Worm (Caenorhabditis elegans) whole organism, young adult: ENCODE measurements around the gene C31H2.3.

Experiments
- B0261.1 ChIP-seq: sonication (generic microtip); optimal IDR thresholded peaks from 2 replicates; lab custom pipeline; 2016; ENCODE audit warnings: mild to moderate bottlenecking, missing genetic modification characterization, moderate library complexity, missing compliant biosample characterization
- C06A6.2 ChIP-seq: fragments of 200-800 bp; sonication (Bioruptor generic); conservative IDR thresholded peaks from 2 replicates; pipeline ENCODE4 v1.3.6; 2022; ENCODE audit warnings: missing genetic modification characterization, missing compliant biosample characterization
- D2030.7 ChIP-seq: fragments of 200-800 bp; sonication (Bioruptor generic); IDR thresholded peaks from 2 replicates; pipeline ENCODE4 v1.3.6; 2022; ENCODE audit warnings: missing genetic modification reagents, missing genetic modification characterization, missing compliant biosample characterization
- F10E7.11 ChIP-seq: sonication (generic microtip); optimal IDR thresholded peaks from 2 replicates; lab custom pipeline; 2017; ENCODE audit warnings: mild to moderate bottlenecking, missing genetic modification characterization, moderate library complexity, missing compliant biosample characterization
- F23B12.7 ChIP-seq: sonication (generic microtip); optimal IDR thresholded peaks from 2 replicates; lab custom pipeline; 2017; ENCODE audit warnings: missing genetic modification characterization, mild to moderate bottlenecking, missing compliant biosample characterization, antibody characterized with exemption, moderate library complexity; ENCODE audit not compliant: insufficient read depth
- F39B2.1 ChIP-seq: fragments of 200-800 bp; sonication (Bioruptor generic); IDR thresholded peaks from 2 replicates; pipeline ENCODE4 v1.3.6; 2022; ENCODE audit warnings: missing genetic modification reagents, missing genetic modification characterization, missing compliant biosample characterization
- F55B11.4 ChIP-seq: sonication (generic microtip); optimal IDR thresholded peaks from 2 replicates; lab custom pipeline; 2016; ENCODE audit warnings: missing compliant biosample characterization, missing genetic modification characterization, borderline replicate concordance; ENCODE audit not compliant: insufficient read depth
- F57A8.1 ChIP-seq: fragments of 200-800 bp; sonication (Bioruptor generic); optimal IDR thresholded peaks from 2 replicates; lab custom pipeline; 2018; ENCODE audit warnings: mild to moderate bottlenecking, missing genetic modification characterization, moderate library complexity, missing compliant biosample characterization
- F57C9.4 ChIP-seq: sonication (generic microtip); optimal IDR thresholded peaks from 2 replicates; lab custom pipeline; 2017; ENCODE audit warnings: mild to moderate bottlenecking, missing genetic modification characterization, missing compliant biosample characterization
- K12H6.12 ChIP-seq: fragments of 200-800 bp; sonication (Bioruptor generic); optimal IDR thresholded peaks from 2 replicates; lab custom pipeline; 2018; ENCODE audit warnings: mild to moderate bottlenecking, missing genetic modification characterization, missing compliant biosample characterization
- T07F8.4 ChIP-seq: sonication (generic microtip); optimal IDR thresholded peaks from 2 replicates; lab custom pipeline; 2016; ENCODE audit warnings: mild to moderate bottlenecking, missing genetic modification characterization, moderate library complexity, missing compliant biosample characterization
- T26A5.8 ChIP-seq: sonication (generic microtip); optimal IDR thresholded peaks from 2 replicates; lab custom pipeline; 2016; ENCODE audit warnings: missing genetic modification characterization, missing compliant biosample characterization
- Y53G8AR.9 ChIP-seq: fragments of 200-800 bp; sonication (Bioruptor generic); conservative IDR thresholded peaks from 2 replicates; pipeline ENCODE4 v1.3.6; 2022; ENCODE audit warnings: missing genetic modification reagents, missing genetic modification characterization, missing compliant biosample characterization
- Y67H2A.10 ChIP-seq: fragments of 200-800 bp; sonication (Bioruptor generic); conservative IDR thresholded peaks from 2 replicates; pipeline ENCODE4 v1.3.6; 2022; ENCODE audit warnings: missing genetic modification reagents, missing genetic modification characterization, missing compliant biosample characterization
- Y95B8A.8 ChIP-seq: fragments of 200-800 bp; sonication (Bioruptor generic); IDR thresholded peaks from 2 replicates; pipeline ENCODE4 v1.3.6; 2022; ENCODE audit warnings: missing genetic modification reagents, missing genetic modification characterization, missing compliant biosample characterization
- ZK185.1 ChIP-seq: sonication (generic microtip); optimal IDR thresholded peaks from 2 replicates; lab custom pipeline; 2016; ENCODE audit warnings: mild to moderate bottlenecking, missing genetic modification characterization, missing compliant biosample characterization; ENCODE audit not compliant: poor library complexity, severe bottlenecking
- akir-1 ChIP-seq: fragments of 200-800 bp; sonication (Bioruptor generic); optimal IDR thresholded peaks from 2 replicates; lab custom pipeline; 2018; ENCODE audit warnings: mild to moderate bottlenecking, missing genetic modification characterization, moderate library complexity, missing compliant biosample characterization
- ceh-100 ChIP-seq: fragments of 200-800 bp; sonication (Bioruptor generic); IDR thresholded peaks from 2 replicates; pipeline ENCODE4 v1.3.6; 2022; ENCODE audit warnings: missing genetic modification reagents, missing genetic modification characterization, missing compliant biosample characterization
- ceh-58 ChIP-seq: fragments of 200-800 bp; sonication (Bioruptor generic); IDR thresholded peaks from 2 replicates; pipeline ENCODE4 v1.3.6; 2022; ENCODE audit warnings: missing genetic modification characterization, missing compliant biosample characterization
- ceh-79 ChIP-seq: sonication (generic microtip); optimal IDR thresholded peaks from 2 replicates; lab custom pipeline; 2017; ENCODE audit warnings: mild to moderate bottlenecking, missing genetic modification characterization, missing compliant biosample characterization
- chd-7 ChIP-seq: sonication (generic microtip); optimal IDR thresholded peaks from 2 replicates; lab custom pipeline; 2016; ENCODE audit warnings: mild to moderate bottlenecking, missing genetic modification characterization, moderate library complexity, missing compliant biosample characterization
- dpl-1 ChIP-seq: fragments of 150-350 bp; optimal IDR thresholded peaks from 2 replicates; lab custom pipeline; 2014; ENCODE audit warnings: missing biosample characterization, missing genetic modification reagents, missing genetic modification characterization
- egl-18 ChIP-seq: fragments of 200-800 bp; sonication (Bioruptor generic); IDR thresholded peaks from 2 replicates; pipeline ENCODE4 v1.3.6; 2022; ENCODE audit warnings: missing genetic modification reagents, missing genetic modification characterization, missing compliant biosample characterization
- egl-44 ChIP-seq: fragments of 200-800 bp; sonication (Bioruptor generic); IDR thresholded peaks from 2 replicates; pipeline ENCODE4 v1.3.6; 2022; ENCODE audit warnings: missing genetic modification reagents, missing genetic modification characterization, missing compliant biosample characterization
- egrh-3 ChIP-seq: fragments of 200-800 bp; sonication (Bioruptor generic); IDR thresholded peaks from 2 replicates; pipeline ENCODE4 v1.3.6; 2022; ENCODE audit warnings: missing genetic modification reagents, missing genetic modification characterization, missing compliant biosample characterization
- ekl-4 ChIP-seq: fragments of 200-800 bp; sonication (Bioruptor generic); IDR thresholded peaks from 2 replicates; pipeline ENCODE4 v1.3.6; 2022; ENCODE audit warnings: missing genetic modification reagents, missing genetic modification characterization, missing compliant biosample characterization
- ets-4 ChIP-seq: fragments of 200-800 bp; sonication (Bioruptor generic); optimal IDR thresholded peaks from 2 replicates; lab custom pipeline; 2018; ENCODE audit warnings: mild to moderate bottlenecking, missing genetic modification characterization, missing compliant biosample characterization
- hlh-26 ChIP-seq: fragments of 200-800 bp; sonication (Bioruptor generic); conservative IDR thresholded peaks from 2 replicates; pipeline ENCODE4 v1.3.6; 2022; ENCODE audit warnings: missing genetic modification reagents, missing genetic modification characterization, missing compliant biosample characterization
- let-526 ChIP-seq: fragments of 200-800 bp; sonication (Bioruptor generic); IDR thresholded peaks from 2 replicates; pipeline ENCODE4 v1.3.6; 2022; ENCODE audit warnings: missing genetic modification reagents, missing genetic modification characterization, missing compliant biosample characterization
- lin-40 ChIP-seq: sonication (generic microtip); optimal IDR thresholded peaks from 2 replicates; lab custom pipeline; 2016; ENCODE audit warnings: missing genetic modification characterization, mild to moderate bottlenecking, missing compliant biosample characterization, missing genotype, missing genetic modification reagents
- lin-54 ChIP-seq: fragments of 200-800 bp; sonication (Bioruptor generic); optimal IDR thresholded peaks from 2 replicates; lab custom pipeline; 2018; ENCODE audit warnings: mild to moderate bottlenecking, missing genetic modification characterization, missing compliant biosample characterization
- madf-10 ChIP-seq: sonication (generic microtip); optimal IDR thresholded peaks from 2 replicates; lab custom pipeline; 2016; ENCODE audit warnings: mild to moderate bottlenecking, missing genetic modification characterization, missing compliant biosample characterization
- mcd-1 ChIP-seq: fragments of 200-800 bp; sonication (Bioruptor generic); IDR thresholded peaks from 2 replicates; pipeline ENCODE4 v1.3.6; 2022; ENCODE audit warnings: missing genetic modification reagents, missing genetic modification characterization, missing compliant biosample characterization
- mel-28 ChIP-seq: sonication (generic microtip); optimal IDR thresholded peaks from 2 replicates; lab custom pipeline; 2016; ENCODE audit warnings: borderline replicate concordance, mild to moderate bottlenecking, missing genetic modification characterization, missing compliant biosample characterization
- nfya-1 ChIP-seq: sonication (generic microtip); optimal IDR thresholded peaks from 2 replicates; lab custom pipeline; 2017; ENCODE audit warnings: antibody characterized with exemption, missing compliant biosample characterization, missing genetic modification characterization, borderline replicate concordance; ENCODE audit not compliant: insufficient read depth
- nfya-2 ChIP-seq: fragments of 200-800 bp; sonication (Bioruptor generic); IDR thresholded peaks from 2 replicates; pipeline ENCODE4 v1.3.6; 2022; ENCODE audit warnings: missing genetic modification reagents, missing genetic modification characterization, missing compliant biosample characterization
- pbrm-1 ChIP-seq: fragments of 200-800 bp; sonication (Bioruptor generic); IDR thresholded peaks from 2 replicates; pipeline ENCODE4 v1.3.6; 2022; ENCODE audit warnings: missing genetic modification reagents, missing genetic modification characterization, missing compliant biosample characterization
- rcor-1 ChIP-seq: fragments of 200-800 bp; sonication (Bioruptor generic); IDR thresholded peaks from 2 replicates; pipeline ENCODE4 v1.3.6; 2022; ENCODE audit warnings: missing genetic modification reagents, missing genetic modification characterization, missing compliant biosample characterization
- rec-8 ChIP-seq, 2 experiments: sonication (generic microtip); optimal IDR thresholded peaks; 2 replicates each; lab custom pipeline; 2016; ENCODE audit warnings: mild to moderate bottlenecking in 2 of 2, missing genetic modification characterization in 2 of 2, missing genetic modification reagents in 2 of 2, missing genotype in 2 of 2, missing biosample characterization in 1 of 2, missing compliant biosample characterization in 1 of 2, moderate library complexity in 1 of 2
- repo-1 ChIP-seq: sonication (generic microtip); optimal IDR thresholded peaks from 2 replicates; lab custom pipeline; 2017; ENCODE audit warnings: mild to moderate bottlenecking, missing genetic modification characterization, missing compliant biosample characterization
- rpc-1 ChIP-seq, 2 experiments: fragments of 150-350 bp in 1 of 2; sonication (generic microtip) in 1 of 2; optimal IDR thresholded peaks; 2 replicates each; lab custom pipeline; 2014 to 2018; ENCODE audit warnings: missing biosample characterization in 1 of 2, missing genetic modification characterization in 1 of 2, missing genetic modification reagents in 1 of 2, missing genotype in 1 of 2
- sptf-2 ChIP-seq: fragments of 200-800 bp; sonication (Bioruptor generic); optimal IDR thresholded peaks from 2 replicates; lab custom pipeline; 2018; ENCODE audit warnings: mild to moderate bottlenecking, missing genetic modification characterization, missing compliant biosample characterization
- tlf-1 ChIP-seq: fragments of 200-800 bp; sonication (Bioruptor generic); optimal IDR thresholded peaks from 2 replicates; lab custom pipeline; 2018; ENCODE audit warnings: mild to moderate bottlenecking, missing genetic modification characterization, missing compliant biosample characterization
- unc-62 ChIP-seq: fragments of 150-350 bp; optimal IDR thresholded peaks from 2 replicates; lab custom pipeline; 2014; ENCODE audit warnings: missing biosample characterization, missing genetic modification reagents, missing genetic modification characterization
- ztf-18 ChIP-seq: sonication (generic microtip); optimal IDR thresholded peaks from 2 replicates; lab custom pipeline; 2016; ENCODE audit warnings: missing genotype, mild to moderate bottlenecking, missing genetic modification characterization, missing compliant biosample characterization
- ztf-22 ChIP-seq: fragments of 200-800 bp; sonication (Bioruptor generic); optimal IDR thresholded peaks from 2 replicates; lab custom pipeline; 2018; ENCODE audit warnings: mild to moderate bottlenecking, missing genetic modification characterization, moderate library complexity, missing compliant biosample characterization
- ztf-26 ChIP-seq: sonication (generic microtip); optimal IDR thresholded peaks from 2 replicates; lab custom pipeline; 2017; ENCODE audit warnings: missing genetic modification characterization, missing compliant biosample characterization
- ztf-3 ChIP-seq: fragments of 200-800 bp; sonication (Bioruptor generic); optimal IDR thresholded peaks from 2 replicates; lab custom pipeline; 2018; ENCODE audit warnings: mild to moderate bottlenecking, missing genetic modification characterization, missing compliant biosample characterization

C31H2.3 gene

ce11 chrX:5165037-5165436 is 10.9 kb upstream of the C31H2.3 start, which contains the start of gene mans-3:
Gene mans-3 (plus strand): TSS chrX:5165395.
- peak; percentile 82 for TF ChIP-seq pbrm-1 (GFP tag; lab: Robert Waterston, UW)
- TF ChIP-seq egl-44 (GFP tag; lab: Robert Waterston, UW), result peak; percentile 42; the same call in 1 of the 2 replicates
- TF ChIP-seq F57A8.1, result no peak
- peak; percentile 71 for TF ChIP-seq lin-54
- TF ChIP-seq B0261.1, result no peak
- no peak for TF ChIP-seq F57C9.4 (tag; lab: Kevin White, UChicago)
- no peak for TF ChIP-seq akir-1 (GFP tag; lab: Kevin White, UChicago)
- TF ChIP-seq ztf-3 (GFP tag; lab: Kevin White, UChicago), result no peak
- TF ChIP-seq nfya-1 (tag; lab: Kevin White, UChicago), result no peak
- no peak for TF ChIP-seq Y95B8A.8 (GFP tag; lab: Robert Waterston, UW)
- peak; percentile 64 for TF ChIP-seq C06A6.2 (GFP tag; lab: Robert Waterston, UW)
- no peak for TF ChIP-seq ceh-100
- peak; percentile 85 for TF ChIP-seq ztf-26 (tag; lab: Kevin White, UChicago)
- no peak for TF ChIP-seq T26A5.8
- no peak; the same call in 1 of the 2 replicates for TF ChIP-seq mcd-1 (GFP tag; lab: Robert Waterston, UW)
- TF ChIP-seq T07F8.4 (tag; lab: Kevin White, UChicago), result no peak
- no peak for TF ChIP-seq egl-18 (GFP tag; lab: Robert Waterston, UW)
- TF ChIP-seq dpl-1 (GFP tag; lab: Kevin White, UChicago), result no peak
- TF ChIP-seq rpc-1 (optimal IDR thresholded peaks at IDR 0.05; lab: Kevin White, UChicago), result no peak
- no peak for TF ChIP-seq rpc-1 (tag; optimal IDR thresholded peaks at IDR 0.05; lab: Kevin White, UChicago)
- TF ChIP-seq madf-10 (tag; lab: Kevin White, UChicago), result peak; percentile 85
- TF ChIP-seq rcor-1 (GFP tag; lab: Robert Waterston, UW), result peak; percentile 69
- no peak for TF ChIP-seq F39B2.1 (GFP tag; lab: Robert Waterston, UW)
- TF ChIP-seq hlh-26, result no peak
- TF ChIP-seq lin-40, result peak; percentile 94
- no peak for TF ChIP-seq mel-28
- TF ChIP-seq nfya-2 (GFP tag; lab: Robert Waterston, UW), result no peak
- no peak for TF ChIP-seq sptf-2 (GFP tag; lab: Kevin White, UChicago)
- TF ChIP-seq unc-62 (GFP tag; lab: Kevin White, UChicago), result peak; percentile 61
- TF ChIP-seq ceh-58 (GFP tag; lab: Robert Waterston, UW), result no peak
- peak; percentile 83 for TF ChIP-seq K12H6.12
- TF ChIP-seq egrh-3 (GFP tag; lab: Robert Waterston, UW), result no peak
- TF ChIP-seq ceh-79 (tag; lab: Kevin White, UChicago), result no peak
- TF ChIP-seq F10E7.11 (tag; lab: Kevin White, UChicago), result no peak
- TF ChIP-seq chd-7 (tag; lab: Kevin White, UChicago), result no peak
- TF ChIP-seq ZK185.1 (tag; lab: Kevin White, UChicago), result peak; percentile 73
- peak; percentile 57 for TF ChIP-seq repo-1
- TF ChIP-seq ztf-18 (tag; lab: Kevin White, UChicago), result peak; percentile 97
- no peak for TF ChIP-seq let-526 (GFP tag; lab: Robert Waterston, UW)
- TF ChIP-seq ekl-4 (GFP tag; lab: Robert Waterston, UW), result 0 out of 2 replicates have a peak, but pooled peaks have one; percentile 43
- no peak for TF ChIP-seq F55B11.4 (tag; lab: Kevin White, UChicago)
- no peak for TF ChIP-seq ets-4 (GFP tag; lab: Kevin White, UChicago)
- TF ChIP-seq D2030.7 (GFP tag; lab: Robert Waterston, UW), result no peak
- TF ChIP-seq Y53G8AR.9 (GFP tag; lab: Robert Waterston, UW), result peak; percentile 82; the same call in 1 of the 2 replicates
- peak; percentile 78 for TF ChIP-seq tlf-1 (GFP tag; lab: Kevin White, UChicago)
- no peak for TF ChIP-seq Y67H2A.10
- peak; percentile 47 for TF ChIP-seq ztf-22
- no peak for TF ChIP-seq rec-8 (tag; optimal IDR thresholded peaks at IDR 0.05; lab: Kevin White, UChicago)
- peak; percentile 66 for TF ChIP-seq F23B12.7 (tag; lab: Kevin White, UChicago)
